Worm (Caenorhabditis elegans): ENCODE results near the gene W04G3.5.

DNA sequence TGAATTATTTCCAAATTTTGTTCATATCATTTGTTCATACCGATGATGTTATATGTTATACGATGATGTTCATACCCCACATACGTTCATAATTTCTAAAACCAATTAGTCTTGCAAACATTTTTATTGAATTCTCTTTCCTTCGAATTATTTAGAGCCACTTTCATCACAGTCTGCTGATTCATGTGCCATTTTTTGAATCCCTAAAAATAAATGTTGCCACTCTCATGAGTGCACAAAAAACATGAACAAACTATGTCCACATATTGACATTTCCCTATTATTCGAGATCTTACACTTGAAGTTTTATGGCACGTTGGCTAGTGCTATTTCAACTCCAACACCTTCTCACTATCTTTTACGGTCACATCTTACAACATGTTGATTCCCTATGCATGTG lies 33.6 kb downstream of the W04G3.5 start, which contains the start of gene clc-17:
- TF ChIP-seq nhr-11 (tag; optimal IDR thresholded peaks at IDR 0.05) (no peak), nhr-21 (tag; optimal IDR thresholded peaks at IDR 0.05) (no peak), ceh-82 (tag; optimal IDR thresholded peaks at IDR 0.05) (no peak), ZK546.5 (tag; optimal IDR thresholded peaks at IDR 0.05) (no peak), aly-2 (tag; optimal IDR thresholded peaks at IDR 0.05) (no peak), elt-3 (tag; optimal IDR thresholded peaks at IDR 0.05) (no peak), alr-1 (tag; optimal IDR thresholded peaks at IDR 0.05) (no peak)
